Worm (Caenorhabditis elegans) whole organism, L3 larva: ENCODE measurements around the gene pinn-4.

Experiments
- R02D3.7 ChIP-seq: fragments of 150-350 bp; optimal IDR thresholded peaks from 2 replicates; lab custom pipeline; 2014; ENCODE audit warnings: missing biosample characterization, missing genetic modification characterization
- ZK546.5 ChIP-seq: sonication (generic microtip); optimal IDR thresholded peaks from 2 replicates; lab custom pipeline; 2017; ENCODE audit warnings: missing biosample characterization, missing genetic modification characterization
- aly-2 ChIP-seq: fragments of 150-350 bp; optimal IDR thresholded peaks from 2 replicates; lab custom pipeline; 2014; ENCODE audit warnings: missing biosample characterization, missing genetic modification characterization
- ama-1 ChIP-seq: fragments of 150-350 bp; optimal IDR thresholded peaks from 2 replicates; lab custom pipeline; 2018
- ceh-16 ChIP-seq: sonication (generic microtip); optimal IDR thresholded peaks from 2 replicates; lab custom pipeline; 2017; ENCODE audit warnings: missing biosample characterization, missing genetic modification characterization
- ceh-28 ChIP-seq: fragments of 150-350 bp; optimal IDR thresholded peaks from 2 replicates; lab custom pipeline; 2014; ENCODE audit warnings: missing biosample characterization, missing genetic modification reagents, missing genetic modification characterization
- ceh-82 ChIP-seq: fragments of 150-350 bp; optimal IDR thresholded peaks from 2 replicates; lab custom pipeline; 2014; ENCODE audit warnings: missing biosample characterization, missing genetic modification characterization
- elt-1 ChIP-seq: fragments of 150-350 bp; optimal IDR thresholded peaks from 2 replicates; lab custom pipeline; 2014; ENCODE audit warnings: missing biosample characterization, missing genetic modification characterization
- elt-2 ChIP-seq: sonication (generic microtip); optimal IDR thresholded peaks from 2 replicates; lab custom pipeline; 2016; ENCODE audit warnings: missing genetic modification reagents, mild to moderate bottlenecking, missing genetic modification characterization, missing compliant biosample characterization
- elt-3 ChIP-seq, 3 experiments: fragments of 150-350 bp in 1 of 3; sonication (generic microtip) in 2 of 3; optimal IDR thresholded peaks; 2 replicates in 2 of 3; 4 replicates in 1 of 3; lab custom pipeline; 2014 to 2017; ENCODE audit warnings: missing biosample characterization in 3 of 3, missing genetic modification characterization in 3 of 3
- fkh-2 ChIP-seq: fragments of 150-350 bp; optimal IDR thresholded peaks from 2 replicates; lab custom pipeline; 2014; ENCODE audit warnings: missing biosample characterization, missing genetic modification reagents, missing genetic modification characterization
- fos-1 ChIP-seq: fragments of 150-350 bp; optimal IDR thresholded peaks from 2 replicates; lab custom pipeline; 2014; ENCODE audit warnings: missing biosample characterization, missing genetic modification characterization
- jun-1 ChIP-seq: fragments of 150-350 bp; optimal IDR thresholded peaks from 2 replicates; lab custom pipeline; 2014; ENCODE audit warnings: missing biosample characterization, missing genetic modification reagents, missing genetic modification characterization
- lin-15B ChIP-seq: fragments of 150-350 bp; optimal IDR thresholded peaks from 2 replicates; lab custom pipeline; 2014; ENCODE audit warnings: missing biosample characterization, missing genetic modification characterization
- lin-39 ChIP-seq: fragments of 150-350 bp; optimal IDR thresholded peaks from 2 replicates; lab custom pipeline; 2018; ENCODE audit warnings: missing biosample characterization, missing genetic modification reagents, missing genetic modification characterization
- lsy-12 ChIP-seq: sonication (generic microtip); optimal IDR thresholded peaks from 2 replicates; lab custom pipeline; 2016; ENCODE audit warnings: mild to moderate bottlenecking, missing genetic modification characterization, missing compliant biosample characterization
- mdl-1 ChIP-seq: fragments of 150-350 bp; optimal IDR thresholded peaks from 2 replicates; lab custom pipeline; 2014; ENCODE audit warnings: missing biosample characterization, missing genetic modification characterization
- mml-1 ChIP-seq: fragments of 150-350 bp; sonication (generic microtip); optimal IDR thresholded peaks from 3 replicates; lab custom pipeline; 2014; ENCODE audit warnings: missing biosample characterization, missing genetic modification characterization
- nhr-11 ChIP-seq: fragments of 150-350 bp; optimal IDR thresholded peaks from 2 replicates; lab custom pipeline; 2014; ENCODE audit warnings: missing biosample characterization, missing genetic modification characterization
- nhr-12 ChIP-seq: fragments of 150-350 bp; optimal IDR thresholded peaks from 2 replicates; lab custom pipeline; 2014; ENCODE audit warnings: missing biosample characterization, missing genetic modification characterization
- nhr-25 ChIP-seq: sonication (generic microtip); optimal IDR thresholded peaks from 2 replicates; lab custom pipeline; 2017; ENCODE audit warnings: missing biosample characterization, missing genetic modification characterization
- nhr-28 ChIP-seq: fragments of 150-350 bp; optimal IDR thresholded peaks from 2 replicates; lab custom pipeline; 2014; ENCODE audit warnings: missing biosample characterization, missing genetic modification characterization
- nhr-43 ChIP-seq: sonication (generic microtip); optimal IDR thresholded peaks from 2 replicates; lab custom pipeline; 2016; ENCODE audit warnings: mild to moderate bottlenecking, missing genetic modification characterization, missing compliant biosample characterization; ENCODE audit not compliant: poor library complexity, severe bottlenecking
- sea-2 ChIP-seq: fragments of 150-350 bp; sonication (generic microtip); optimal IDR thresholded peaks from 4 replicates; lab custom pipeline; 2014; ENCODE audit warnings: missing biosample characterization, missing genetic modification reagents, missing genetic modification characterization
- skn-1 ChIP-seq: fragments of 150-350 bp; optimal IDR thresholded peaks from 2 replicates; lab custom pipeline; 2014; ENCODE audit warnings: missing biosample characterization, missing genetic modification characterization
- unc-39 ChIP-seq: sonication (generic microtip); optimal IDR thresholded peaks from 4 replicates; lab custom pipeline; 2017; ENCODE audit warnings: missing biosample characterization, missing genetic modification characterization
- unc-62 ChIP-seq: fragments of 150-350 bp; sonication (generic microtip); optimal IDR thresholded peaks from 4 replicates; lab custom pipeline; 2014; ENCODE audit warnings: missing biosample characterization, missing genetic modification reagents, missing genetic modification characterization
- zag-1 ChIP-seq: fragments of 150-350 bp; optimal IDR thresholded peaks from 2 replicates; lab custom pipeline; 2014; ENCODE audit warnings: missing biosample characterization, missing genetic modification characterization

pinn-4 gene

ce11 chrII:13447668-13448067 lies 44.9 kb downstream of the pinn-4 start (continued):
- no peak for TF ChIP-seq ceh-82
- TF ChIP-seq nhr-25, result peak; percentile 73
- TF ChIP-seq nhr-12, result no peak
- TF ChIP-seq ceh-28 (tag; lab: Kevin White, UChicago), result peak; percentile 64
- TF ChIP-seq zag-1 (tag; lab: Kevin White, UChicago), result no peak
- peak; percentile 63 for TF ChIP-seq ama-1 (lab: Kevin White, UChicago)
- no peak for TF ChIP-seq fos-1 (tag; lab: Kevin White, UChicago)
- no peak for TF ChIP-seq elt-3 (tag; optimal IDR thresholded peaks at IDR 0.05; lab: Kevin White, UChicago)
- TF ChIP-seq lin-39 (tag; lab: Kevin White, UChicago), result peak; percentile 77
- TF ChIP-seq nhr-11 (tag; lab: Kevin White, UChicago), result peak; percentile 51
- TF ChIP-seq elt-1 (tag; lab: Kevin White, UChicago), result no peak
- peak; percentile 97 for TF ChIP-seq lin-15B
- TF ChIP-seq unc-39 (tag; lab: Kevin White, UChicago), result no peak
- TF ChIP-seq ceh-16 (tag; lab: Kevin White, UChicago), result no peak
- TF ChIP-seq mml-1 (tag; lab: Kevin White, UChicago), result no peak
- peak; percentile 66 for TF ChIP-seq elt-2 (tag; lab: Kevin White, UChicago)
- no peak for TF ChIP-seq sea-2
- peak; percentile 73 for TF ChIP-seq fkh-2 (tag; lab: Kevin White, UChicago)
- peak; percentile 77 for TF ChIP-seq skn-1 (tag; lab: Kevin White, UChicago)
- peak; percentile 22 for TF ChIP-seq unc-62 (GFP tag; lab: Kevin White, UChicago)
- peak; percentile 34 for TF ChIP-seq nhr-43 (tag; lab: Kevin White, UChicago)
- TF ChIP-seq ZK546.5 (tag; lab: Kevin White, UChicago), result no peak

ce11 chrII:13451321-13451720 lies 48.5 kb downstream of the pinn-4 start:
- TF ChIP-seq aly-2 (tag; lab: Kevin White, UChicago), result no peak
- TF ChIP-seq sea-2, result no peak
- TF ChIP-seq jun-1 (tag; lab: Kevin White, UChicago), result no peak
- TF ChIP-seq lin-15B, result no peak
- TF ChIP-seq nhr-12, result no peak
- no peak for TF ChIP-seq lsy-12
- TF ChIP-seq nhr-43 (tag; lab: Kevin White, UChicago), result no peak
- TF ChIP-seq nhr-28 (tag; lab: Kevin White, UChicago), result no peak
- no peak for TF ChIP-seq R02D3.7 (tag; lab: Kevin White, UChicago)
- no peak for TF ChIP-seq mdl-1 (tag; lab: Kevin White, UChicago)
